Fruit fly (Drosophila melanogaster) whole organism, embryonic: Measurements from ENCODE around the gene Mgat4b.

Experiments
- Atf3 ChIP-seq: fragments of 200-800 bp; sonication (Bioruptor generic); optimal IDR thresholded peaks from 3 replicates; lab custom pipeline; 2016; ENCODE audit warnings: missing biosample characterization, missing genetic modification characterization
- CG1024 ChIP-seq: fragments of 200-800 bp; sonication (Bioruptor generic); IDR thresholded peaks from 2 replicates; pipeline ENCODE4 v1.3.6; 2022; ENCODE audit warnings: missing biosample characterization, missing genetic modification characterization
- CG10462 ChIP-seq: fragments of 200-800 bp; sonication (Bioruptor generic); optimal IDR thresholded peaks from 2 replicates; lab custom pipeline; 2016; ENCODE audit warnings: missing biosample characterization, missing genetic modification characterization
- CG11093 ChIP-seq: fragments of 200-800 bp; sonication (Bioruptor generic); IDR thresholded peaks from 3 replicates; pipeline ENCODE4 v1.3.6; 2022; ENCODE audit warnings: missing biosample characterization, missing genetic modification characterization
- CG12155 ChIP-seq: fragments of 200-800 bp; sonication (Bioruptor generic); optimal IDR thresholded peaks from 3 replicates; lab custom pipeline; 2016; ENCODE audit warnings: missing biosample characterization, missing genetic modification characterization
- CG12942 ChIP-seq: fragments of 200-800 bp; sonication (Bioruptor generic); optimal IDR thresholded peaks from 3 replicates; lab custom pipeline; 2016; ENCODE audit warnings: missing biosample characterization, missing genetic modification characterization
- CG17568 ChIP-seq: fragments of 200-800 bp; sonication (Bioruptor generic); optimal IDR thresholded peaks from 2 replicates; lab custom pipeline; 2018; ENCODE audit warnings: missing biosample characterization, mild to moderate bottlenecking, missing genetic modification characterization, moderate library complexity
- CG18619 ChIP-seq: fragments of 200-800 bp; sonication (Bioruptor generic); optimal IDR thresholded peaks from 3 replicates; lab custom pipeline; 2017; ENCODE audit warnings: missing biosample characterization, mild to moderate bottlenecking, missing genetic modification characterization
- CG2889 ChIP-seq: fragments of 200-800 bp; sonication (Bioruptor generic); IDR thresholded peaks from 3 replicates; pipeline ENCODE4 v1.3.6; 2022; ENCODE audit warnings: missing biosample characterization, missing genetic modification characterization
- CG30020 ChIP-seq: fragments of 200-800 bp; optimal IDR thresholded peaks from 2 replicates; lab custom pipeline; 2019; ENCODE audit warnings: missing biosample characterization, mild to moderate bottlenecking, missing genetic modification characterization, moderate library complexity
- CG33557 ChIP-seq: fragments of 200-800 bp; sonication (Bioruptor generic); optimal IDR thresholded peaks from 2 replicates; lab custom pipeline; 2019; ENCODE audit warnings: missing biosample characterization, mild to moderate bottlenecking, missing genetic modification characterization, moderate library complexity
- CG34376 ChIP-seq: fragments of 200-800 bp; sonication (Bioruptor generic); optimal IDR thresholded peaks from 2 replicates; lab custom pipeline; 2018; ENCODE audit warnings: missing biosample characterization, mild to moderate bottlenecking, missing genetic modification characterization
- CG3726 ChIP-seq: fragments of 200-800 bp; sonication (Bioruptor generic); IDR thresholded peaks from 3 replicates; pipeline ENCODE4, ENCODE4 v1.3.6; 2022; ENCODE audit warnings: missing biosample characterization, missing genetic modification characterization
- CG7928 ChIP-seq: fragments of 200-800 bp; sonication (Bioruptor generic); optimal IDR thresholded peaks from 2 replicates; lab custom pipeline; 2017; ENCODE audit warnings: missing biosample characterization, mild to moderate bottlenecking, missing genetic modification characterization
- CG8388 ChIP-seq: fragments of 200-800 bp; sonication (Bioruptor generic); optimal IDR thresholded peaks from 2 replicates; lab custom pipeline; 2019; ENCODE audit warnings: missing biosample characterization, mild to moderate bottlenecking, missing genetic modification characterization, moderate library complexity
- CHES-1-like ChIP-seq: fragments of 200-800 bp; sonication (Bioruptor generic); optimal IDR thresholded peaks from 2 replicates; lab custom pipeline; 2016; ENCODE audit warnings: missing biosample characterization, missing genetic modification characterization
- D19B ChIP-seq: fragments of 200-800 bp; sonication (Bioruptor generic); optimal IDR thresholded peaks from 2 replicates; lab custom pipeline; 2017; ENCODE audit warnings: missing biosample characterization, mild to moderate bottlenecking, missing genetic modification characterization
- Dad ChIP-seq: fragments of 200-800 bp; sonication (Bioruptor generic); optimal IDR thresholded peaks from 3 replicates; lab custom pipeline; 2016; ENCODE audit warnings: missing biosample characterization, missing genetic modification characterization
- Ets97D ChIP-seq: fragments of 200-800 bp; sonication (Bioruptor generic); optimal IDR thresholded peaks from 3 replicates; lab custom pipeline; 2016; ENCODE audit warnings: missing biosample characterization, missing genetic modification characterization
- H15 ChIP-seq: fragments of 200-800 bp; sonication (Bioruptor generic); IDR thresholded peaks from 3 replicates; pipeline ENCODE4 v1.3.6; 2022; ENCODE audit warnings: missing biosample characterization, missing genetic modification characterization
- HHEX ChIP-seq: fragments of 200-800 bp; sonication (Bioruptor generic); optimal IDR thresholded peaks from 3 replicates; lab custom pipeline; 2017; ENCODE audit warnings: missing biosample characterization, mild to moderate bottlenecking, missing genetic modification characterization, missing genetic modification reagents
- Hand ChIP-seq: fragments of 200-800 bp; sonication (Bioruptor generic); optimal IDR thresholded peaks from 2 replicates; lab custom pipeline; 2017; ENCODE audit warnings: mild to moderate bottlenecking, missing biosample characterization, missing genetic modification reagents, missing genetic modification characterization
- Hr39 ChIP-seq: fragments of >200 bp; optimal IDR thresholded peaks from 2 replicates; lab custom pipeline; 2017
- Mes4 ChIP-seq: fragments of 200-800 bp; sonication (Bioruptor generic); optimal IDR thresholded peaks from 2 replicates; lab custom pipeline; 2016; ENCODE audit warnings: missing biosample characterization, missing genetic modification characterization
- Mrtf ChIP-seq: fragments of 200-800 bp; sonication (Bioruptor generic); IDR thresholded peaks from 3 replicates; pipeline ENCODE4 v1.3.6; 2022; ENCODE audit warnings: missing biosample characterization, missing genetic modification characterization
- NFAT ChIP-seq: fragments of 200-800 bp; sonication (Bioruptor generic); IDR thresholded peaks from 2 replicates; pipeline ENCODE4 v1.3.6; 2022; ENCODE audit warnings: missing biosample characterization, missing genetic modification characterization
- Rfx ChIP-seq: fragments of 200-800 bp; sonication (Bioruptor generic); IDR thresholded peaks from 2 replicates; pipeline ENCODE4 v1.3.6; 2022; ENCODE audit warnings: missing biosample characterization, missing genetic modification characterization
- abd-A ChIP-seq: fragments of 200-800 bp; sonication (Bioruptor generic); optimal IDR thresholded peaks from 3 replicates; lab custom pipeline; 2019; ENCODE audit warnings: missing biosample characterization, mild to moderate bottlenecking, missing genetic modification characterization, moderate library complexity
- bsh ChIP-seq, 2 experiments: fragments of 200-800 bp; sonication (Bioruptor generic); optimal IDR thresholded peaks; 2 replicates each; lab custom pipeline; 2017 to 2018; ENCODE audit warnings: mild to moderate bottlenecking in 2 of 2, missing biosample characterization in 2 of 2, missing genetic modification characterization in 2 of 2, moderate library complexity in 1 of 2
- corto ChIP-seq: fragments of 200-800 bp; sonication (Bioruptor generic); optimal IDR thresholded peaks from 2 replicates; lab custom pipeline; 2016; ENCODE audit warnings: missing biosample characterization, mild to moderate bottlenecking, missing genetic modification characterization, moderate library complexity
- dm ChIP-seq: fragments of 200-800 bp; sonication (Bioruptor generic); optimal IDR thresholded peaks from 3 replicates; lab custom pipeline; 2016; ENCODE audit warnings: missing biosample characterization, missing genetic modification characterization
- en ChIP-seq: fragments of 200-800 bp; sonication (Bioruptor generic); optimal IDR thresholded peaks from 2 replicates; lab custom pipeline; 2016; ENCODE audit warnings: missing biosample characterization, missing genetic modification characterization
- eve ChIP-seq, 2 experiments: fragments of >200 bp; optimal IDR thresholded peaks; 2 replicates each; lab custom pipeline; 2017; ENCODE audit warnings: missing biosample characterization in 2 of 2, missing genetic modification characterization in 2 of 2
- ewg ChIP-seq: fragments of 200-800 bp; sonication (Bioruptor generic); optimal IDR thresholded peaks from 3 replicates; lab custom pipeline; 2017; ENCODE audit warnings: mild to moderate bottlenecking, missing biosample characterization, missing genetic modification reagents, missing genetic modification characterization
- fd102C ChIP-seq: fragments of 200-800 bp; sonication (Bioruptor generic); optimal IDR thresholded peaks from 2 replicates; lab custom pipeline; 2018; ENCODE audit warnings: missing biosample characterization, mild to moderate bottlenecking, missing genetic modification characterization, moderate library complexity
- fu2 ChIP-seq: fragments of 200-800 bp; sonication (Bioruptor generic); optimal IDR thresholded peaks from 2 replicates; lab custom pipeline; 2016; ENCODE audit warnings: missing biosample characterization, missing genetic modification characterization
- grn ChIP-seq: fragments of 200-800 bp; sonication (Bioruptor generic); optimal IDR thresholded peaks from 3 replicates; lab custom pipeline; 2017; ENCODE audit warnings: missing biosample characterization, missing genetic modification characterization
- hkb ChIP-seq, 2 experiments: fragments of 200-800 bp in 1 of 2; fragments of >200 bp in 1 of 2; sonication (Bioruptor generic) in 1 of 2; IDR thresholded peaks in 1 of 2; optimal IDR thresholded peaks in 1 of 2; 2 replicates each; pipeline versions ENCODE4 v1.3.6 to Lab custom; 2017 to 2022; ENCODE audit warnings: missing biosample characterization in 1 of 2, missing genetic modification characterization in 1 of 2
- insv ChIP-seq, 2 experiments: fragments of 200-800 bp; sonication (Bioruptor generic); optimal IDR thresholded peaks; 3 replicates each; lab custom pipeline; 2016 to 2018; ENCODE audit warnings: missing biosample characterization in 2 of 2, missing genetic modification characterization in 2 of 2
- kay ChIP-seq: fragments of 200-800 bp; sonication (Bioruptor generic); optimal IDR thresholded peaks from 2 replicates; lab custom pipeline; 2016; ENCODE audit warnings: missing biosample characterization, missing genetic modification characterization
- otp ChIP-seq: fragments of 200-800 bp; sonication (Bioruptor generic); IDR thresholded peaks from 3 replicates; pipeline ENCODE4, ENCODE4 v1.3.6; 2022; ENCODE audit warnings: missing biosample characterization, missing genetic modification characterization
- pum ChIP-seq: fragments of 200-800 bp; sonication (Bioruptor generic); optimal IDR thresholded peaks from 2 replicates; lab custom pipeline; 2016; ENCODE audit warnings: missing biosample characterization, missing genetic modification characterization
- repo ChIP-seq: fragments of 200-800 bp; sonication (Bioruptor generic); optimal IDR thresholded peaks from 2 replicates; lab custom pipeline; 2016; ENCODE audit warnings: missing biosample characterization, missing genetic modification characterization
- stwl ChIP-seq: fragments of 200-800 bp; sonication (Bioruptor generic); optimal IDR thresholded peaks from 3 replicates; lab custom pipeline; 2018; ENCODE audit warnings: missing biosample characterization, mild to moderate bottlenecking, missing genetic modification characterization, moderate library complexity
- tna ChIP-seq: fragments of 200-800 bp; sonication (Bioruptor generic); IDR thresholded peaks from 2 replicates; pipeline ENCODE4 v1.3.6; 2022; ENCODE audit warnings: missing biosample characterization, missing genetic modification characterization; ENCODE audit not compliant: partially characterized antibody
- trem ChIP-seq: fragments of 200-800 bp; optimal IDR thresholded peaks from 3 replicates; lab custom pipeline; 2019; ENCODE audit warnings: missing biosample characterization, mild to moderate bottlenecking, missing genetic modification characterization, moderate library complexity
- trh ChIP-seq: fragments of 200-800 bp; sonication (Bioruptor generic); optimal IDR thresholded peaks from 2 replicates; lab custom pipeline; 2016; ENCODE audit warnings: missing biosample characterization, missing genetic modification characterization
- vfl ChIP-seq: fragments of 200-800 bp; sonication (Bioruptor generic); optimal IDR thresholded peaks from 2 replicates; lab custom pipeline; 2016; ENCODE audit warnings: missing biosample characterization, missing genetic modification characterization
- vvl ChIP-seq: fragments of 200-800 bp; sonication (Bioruptor generic); IDR thresholded peaks from 2 replicates; pipeline ENCODE4 v1.3.6; 2022; ENCODE audit warnings: missing biosample characterization, missing genetic modification characterization
- wor ChIP-seq: fragments of 200-800 bp; sonication (Bioruptor generic); IDR thresholded peaks from 2 replicates; pipeline ENCODE4 v1.3.6; 2022; ENCODE audit warnings: missing biosample characterization, missing genetic modification characterization

Gene Mgat4b

dm6 chr3L:14786230-14786850, 17.3 kb upstream of the Mgat4b start, which contains the start of the genes bmm and Tdrd3 (continued):
- no peak for TF ChIP-seq wor (GFP tag; lab: Robert Waterston, UW)
- TF ChIP-seq CG12155 (GFP tag; lab: Kevin White, UChicago): peak; percentile 84
- peak; percentile 20 for TF ChIP-seq repo
- TF ChIP-seq otp (GFP tag; lab: Robert Waterston, UW): peak; percentile 52; the same call in 2 of the 3 replicates
- TF ChIP-seq dm (GFP tag; lab: Kevin White, UChicago): no peak
- peak; percentile 57 for TF ChIP-seq tna (GFP tag; lab: Robert Waterston, UW)
- TF ChIP-seq trh: peak; percentile 71
- TF ChIP-seq CG12942 (GFP tag; lab: Kevin White, UChicago): peak; percentile 76
- TF ChIP-seq CG7928 (GFP tag; lab: Kevin White, UChicago): no peak
- TF ChIP-seq CG30020 (tag; lab: Kevin White, UChicago): peak; percentile 89
- peak; percentile 40 for TF ChIP-seq CG17568 (GFP tag; lab: Kevin White, UChicago)
- TF ChIP-seq Hand (GFP tag; lab: Kevin White, UChicago): peak; percentile 13
- no peak for TF ChIP-seq Mes4 (GFP tag; lab: Kevin White, UChicago)
- TF ChIP-seq Atf3 (GFP tag; lab: Kevin White, UChicago): no peak
- peak; percentile 64 for TF ChIP-seq CG10462 (GFP tag; lab: Kevin White, UChicago)
- peak; percentile 72 for TF ChIP-seq stwl (tag; lab: Kevin White, UChicago)
- peak; percentile 39; the same call in 1 of the 2 replicates for TF ChIP-seq CG1024 (GFP tag; lab: Robert Waterston, UW)
- peak; percentile 61 for TF ChIP-seq HHEX (GFP tag; lab: Kevin White, UChicago)
- TF ChIP-seq abd-A (tag; lab: Kevin White, UChicago): peak; percentile 86
- TF ChIP-seq Dad (GFP tag; lab: Kevin White, UChicago): no peak
- TF ChIP-seq eve (GFP tag; optimal IDR thresholded peaks at IDR 0.05; lab: Kevin White, UChicago): no peak
- peak; percentile 49 for TF ChIP-seq CG34376 (GFP tag; lab: Kevin White, UChicago)
- TF ChIP-seq vfl: peak; percentile 58
- peak; percentile 41 for TF ChIP-seq fd102C (GFP tag; lab: Kevin White, UChicago)
- peak; percentile 52; the same call in 2 of the 3 replicates for TF ChIP-seq CG11093 (GFP tag; lab: Robert Waterston, UW)
- peak; percentile 93 for TF ChIP-seq trem (tag; lab: Kevin White, UChicago)
- peak; percentile 53 for TF ChIP-seq ewg (GFP tag; lab: Kevin White, UChicago)
- TF ChIP-seq grn: no peak
- TF ChIP-seq en (GFP tag; lab: Kevin White, UChicago): no peak
- peak; percentile 65 for TF ChIP-seq CHES-1-like
- TF ChIP-seq CG18619: peak; percentile 69
- TF ChIP-seq vvl: peak; percentile 57
- peak; percentile 46 for TF ChIP-seq pum
- TF ChIP-seq Mrtf (GFP tag; lab: Robert Waterston, UW): peak; percentile 65; the same call in 2 of the 3 replicates
- peak; percentile 38 for TF ChIP-seq D19B
- peak; percentile 58 for TF ChIP-seq fu2 (GFP tag; lab: Kevin White, UChicago)
- TF ChIP-seq CG33557 (GFP tag; lab: Kevin White, UChicago): peak; percentile 81
- peak; percentile 89 for TF ChIP-seq NFAT
- peak in 1 of 2 experiments; percentile 63 for TF ChIP-seq insv (GFP tag; optimal IDR thresholded peaks at IDR 0.05; lab: Kevin White, UChicago)
- peak; percentile 11 for TF ChIP-seq corto (GFP tag; lab: Kevin White, UChicago)
- peak; percentile 93 for TF ChIP-seq Rfx (GFP tag; lab: Robert Waterston, UW)
- TF ChIP-seq Hr39 (lab: Kevin White, UChicago): no peak
- peak in 1 of 2 experiments; percentile 74 for TF ChIP-seq bsh (GFP tag; optimal IDR thresholded peaks at IDR 0.05; lab: Kevin White, UChicago)
- peak; percentile 70 for TF ChIP-seq CG8388
- peak; percentile 79; the same call in 2 of the 3 replicates for TF ChIP-seq H15 (GFP tag; lab: Robert Waterston, UW)
- peak; percentile 62; the same call in 2 of the 3 replicates for TF ChIP-seq CG2889
- peak; percentile 50 for TF ChIP-seq kay
- no peak for TF ChIP-seq hkb (optimal IDR thresholded peaks at IDR 0.05; lab: Kevin White, UChicago)
- TF ChIP-seq hkb (GFP tag; IDR thresholded peaks at IDR 0.05; lab: Robert Waterston, UW): peak; percentile 42; the same call in 1 of the 2 replicates
- peak; percentile 21 for TF ChIP-seq Ets97D (GFP tag; lab: Kevin White, UChicago)
- peak; percentile 31; the same call in 1 of the 3 replicates for TF ChIP-seq CG3726
